Fruit fly (Drosophila melanogaster): ENCODE data around the gene CG31715.

The CG31715 gene

dm6 chr2L:10321036-10321583, 20.3 kb upstream of the CG31715 start (continued):
- TF ChIP-seq CG7372 (GFP tag; IDR thresholded peaks at IDR 0.05) = no peak
- TF ChIP-seq NC2α (GFP tag; optimal IDR thresholded peaks at IDR 0.05) = no peak
- TF ChIP-seq CG42726 (GFP tag; IDR thresholded peaks at IDR 0.05; ENCODE audit: partially characterized antibody) = no peak; the same call in 1 of the 2 replicates
- peak; percentile 57 for TF ChIP-seq tna (GFP tag; IDR thresholded peaks at IDR 0.05; ENCODE audit: partially characterized antibody)
- peak; percentile 5 for TF ChIP-seq CG7556 (GFP tag; optimal IDR thresholded peaks at IDR 0.05)
- TF ChIP-seq CG8290 (GFP tag; optimal IDR thresholded peaks at IDR 0.05) = no peak
- TF ChIP-seq CG8290 (tag; optimal IDR thresholded peaks at IDR 0.05) = peak; percentile 26 to 36
- peak; percentile 60 for TF ChIP-seq nerfin-2 (GFP tag; IDR thresholded peaks at IDR 0.05; ENCODE audit: partially characterized antibody)
- TF ChIP-seq CG6683 (GFP tag; optimal IDR thresholded peaks at IDR 0.05) = no peak
- 0 out of 2 replicates have a peak, but pooled peaks have one; percentile 5 for TF ChIP-seq vvl (GFP tag; IDR thresholded peaks at IDR 0.05)
- peak; percentile 56; the same call in 1 of the 2 replicates for TF ChIP-seq Rfx (GFP tag; IDR thresholded peaks at IDR 0.05)
- peak; percentile 8 for TF ChIP-seq CG13424 (tag; optimal IDR thresholded peaks at IDR 0.05)
- TF ChIP-seq Antp (GFP tag; optimal IDR thresholded peaks at IDR 0.05) = peak; percentile 18
- TF ChIP-seq unpg (GFP tag; optimal IDR thresholded peaks at IDR 0.05) = no peak
- TF ChIP-seq fu2 (GFP tag; optimal IDR thresholded peaks at IDR 0.05) = no peak
- TF ChIP-seq en (GFP tag; optimal IDR thresholded peaks at IDR 0.05) = peak; percentile 15
- TF ChIP-seq her (GFP tag; optimal IDR thresholded peaks at IDR 0.05) = no peak
- TF ChIP-seq Poxn (GFP tag; IDR thresholded peaks at IDR 0.05) = no peak
- TF ChIP-seq Hr51 (GFP tag; optimal IDR thresholded peaks at IDR 0.05) = no peak
- TF ChIP-seq CG10321 (GFP tag; IDR thresholded peaks at IDR 0.05) = no peak
- no peak for TF ChIP-seq CG4282 (GFP tag; optimal IDR thresholded peaks at IDR 0.05)
- no peak for TF ChIP-seq CG1024 (GFP tag; IDR thresholded peaks at IDR 0.05)
- 0 out of 2 replicates have a peak, but pooled peaks have one; percentile 34 for TF ChIP-seq CG14014 (GFP tag; IDR thresholded peaks at IDR 0.05)
- TF ChIP-seq NfI (GFP tag; optimal IDR thresholded peaks at IDR 0.05) = peak; percentile 16
- no peak for TF ChIP-seq CG10654 (GFP tag; optimal IDR thresholded peaks at IDR 0.05)
- TF ChIP-seq CG17568 (GFP tag; optimal IDR thresholded peaks at IDR 0.05) = no peak
- TF ChIP-seq ci (GFP tag; IDR thresholded peaks at IDR 0.05) = no peak
- no peak for TF ChIP-seq ind (GFP tag; optimal IDR thresholded peaks at IDR 0.05)
- peak; percentile 6 to 28 for TF ChIP-seq dpn (GFP tag; optimal IDR thresholded peaks at IDR 0.05)
- peak; percentile 14 for TF ChIP-seq tin (GFP tag; optimal IDR thresholded peaks at IDR 0.05)
- peak; percentile 31 for TF ChIP-seq disco-r (GFP tag; optimal IDR thresholded peaks at IDR 0.05)
- TF ChIP-seq ken (GFP tag; IDR thresholded peaks at IDR 0.05) = no peak
- TF ChIP-seq exex (tag; optimal IDR thresholded peaks at IDR 0.05) = no peak
- no peak for TF ChIP-seq CG2875 (GFP tag; optimal IDR thresholded peaks at IDR 0.05)
- TF ChIP-seq dimm (GFP tag; IDR thresholded peaks at IDR 0.05) = no peak
- TF ChIP-seq Dad (GFP tag; optimal IDR thresholded peaks at IDR 0.05) = no peak
- TF ChIP-seq CG17802 (tag; optimal IDR thresholded peaks at IDR 0.05) = no peak
- TF ChIP-seq ham (GFP tag; IDR thresholded peaks at IDR 0.05) = no peak
- no peak for TF ChIP-seq Atf-2 (GFP tag; optimal IDR thresholded peaks at IDR 0.05)
- TF ChIP-seq prd (optimal IDR thresholded peaks at IDR 0.05) = no peak
- no peak for TF ChIP-seq prd (GFP tag; IDR thresholded peaks at IDR 0.05)
- no peak; the same call in 1 of the 2 replicates for TF ChIP-seq ara (GFP tag; IDR thresholded peaks at IDR 0.05)
- no peak for TF ChIP-seq CG9609 (GFP tag; optimal IDR thresholded peaks at IDR 0.05)
- TF ChIP-seq CG17912 (GFP tag; optimal IDR thresholded peaks at IDR 0.05) = no peak
- TF ChIP-seq peb (GFP tag; IDR thresholded peaks at IDR 0.05) = no peak
- TF ChIP-seq CG9727 (GFP tag; optimal IDR thresholded peaks at IDR 0.05) = peak; percentile 17
- TF ChIP-seq CG18599 (GFP tag; optimal IDR thresholded peaks at IDR 0.05) = no peak
- TF ChIP-seq Ets65A (GFP tag) = peak; percentile 85
- TF ChIP-seq shn (GFP tag; optimal IDR thresholded peaks at IDR 0.05) = no peak
- peak; percentile 51 for TF ChIP-seq sqz (GFP tag; optimal IDR thresholded peaks at IDR 0.05)
- 0 out of 3 replicates have a peak, but pooled peaks have one; percentile 39 for TF ChIP-seq CG7963 (GFP tag; IDR thresholded peaks at IDR 0.05; ENCODE audit: partially characterized antibody)
